Worm (Caenorhabditis elegans) whole organism, L4/young adult: ENCODE data around the gene sir-2.3.

Experiments used
- W03F9.2 ChIP-seq: fragments of 150-350 bp; optimal IDR thresholded peaks from 2 replicates; lab custom pipeline; 2014; ENCODE audit warnings: missing biosample characterization, missing genetic modification characterization
- dao-5 ChIP-seq: sonication (generic microtip); optimal IDR thresholded peaks from 2 replicates; lab custom pipeline; 2016; ENCODE audit warnings: missing genotype, missing genetic modification characterization, moderate library complexity, missing compliant biosample characterization
- him-1 ChIP-seq: sonication (generic microtip); optimal IDR thresholded peaks from 2 replicates; lab custom pipeline; 2016; ENCODE audit warnings: missing genotype, missing genetic modification reagents, missing genetic modification characterization, missing compliant biosample characterization

DNA sequence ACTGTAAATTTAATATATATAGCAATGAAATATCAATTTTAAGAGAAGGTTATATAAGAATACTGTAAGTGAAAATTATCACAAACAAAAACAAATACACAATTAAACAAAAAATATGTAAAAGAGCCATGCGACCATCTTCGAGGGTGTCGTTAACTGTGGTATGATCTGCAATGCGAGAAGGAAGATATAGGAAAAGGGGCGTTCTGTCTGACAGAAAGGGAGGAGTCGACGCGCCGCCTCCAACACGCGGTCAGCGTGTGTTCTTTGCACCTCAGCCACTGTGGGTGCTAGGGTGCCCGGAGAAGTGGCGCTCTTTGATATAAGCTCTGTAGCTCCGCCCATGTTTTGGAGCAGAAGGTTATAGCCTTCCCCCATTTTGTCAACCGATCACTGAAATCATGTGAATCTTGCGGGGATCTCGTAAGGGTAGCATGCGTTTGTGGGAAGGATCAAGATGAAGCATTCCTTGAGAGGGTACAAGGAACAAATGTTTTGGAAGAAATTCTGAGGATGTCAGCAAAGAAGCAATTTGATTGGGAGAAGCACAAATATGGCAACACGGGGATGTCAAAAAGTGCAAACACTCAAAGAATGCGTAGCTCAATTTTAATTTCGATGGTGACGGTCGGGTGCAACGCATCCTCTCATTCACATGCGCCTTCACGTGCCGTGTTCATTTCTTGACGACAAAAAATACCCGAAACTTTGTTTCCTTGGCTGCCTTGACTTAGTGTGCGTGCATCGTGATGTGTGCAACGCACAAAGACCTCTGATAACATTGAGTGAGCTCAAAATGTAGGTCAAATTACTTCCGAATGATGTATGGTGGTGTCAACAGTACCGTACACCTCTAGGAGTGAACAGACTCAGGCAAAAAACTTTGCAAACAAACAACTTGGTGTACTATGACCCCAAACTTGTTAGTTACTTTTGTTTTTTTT is 19.6 kb downstream of the sir-2.3 start, which contains the start of gene mxl-3:
- no peak for TF ChIP-seq him-1 (tag; lab: Kevin White, UChicago)
- TF ChIP-seq dao-5 (tag; lab: Kevin White, UChicago): no peak
- TF ChIP-seq W03F9.2 (tag; lab: Kevin White, UChicago): no peak
